Worm (Caenorhabditis elegans): ENCODE data around the gene C13F10.6.
A peak's percentile ranks its signal among the peaks of the same experiment; 100 is the strongest.

Gene C13F10.6

DNA sequence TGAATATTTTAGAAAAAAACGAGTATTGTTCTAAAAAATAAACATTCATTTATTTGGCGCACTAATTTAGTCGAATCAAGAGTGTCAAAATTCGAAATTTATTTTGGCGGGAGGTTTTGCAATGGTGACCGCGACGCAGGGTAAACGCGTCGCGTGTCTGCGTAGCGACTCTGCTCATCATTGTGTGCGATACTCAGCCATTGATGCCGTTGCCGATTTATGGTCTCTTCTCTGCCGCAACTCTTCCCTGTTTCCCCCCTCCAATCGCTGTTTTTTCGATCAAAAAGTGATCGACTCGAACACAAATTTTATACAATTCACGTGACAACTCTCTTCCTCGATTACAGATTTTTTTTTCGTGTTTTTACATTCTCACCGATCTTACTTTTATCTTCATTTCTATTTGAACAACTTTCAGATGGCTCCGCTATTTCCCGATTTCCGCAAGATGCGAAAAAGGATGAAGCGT lies 24.3 kb downstream of the C13F10.6 start, which contains the start of gene F09G2.2:
Gene F09G2.2, plus strand, starts transcription at position 419 of the 469 bp plus-strand sequence.
- peak; percentile 52 for TF ChIP-seq him-1 (tag; optimal IDR thresholded peaks at IDR 0.05)
- no peak for TF ChIP-seq dao-5 (tag; optimal IDR thresholded peaks at IDR 0.05)
- peak; percentile 93 for TF ChIP-seq W03F9.2 (tag; optimal IDR thresholded peaks at IDR 0.05)

DNA sequence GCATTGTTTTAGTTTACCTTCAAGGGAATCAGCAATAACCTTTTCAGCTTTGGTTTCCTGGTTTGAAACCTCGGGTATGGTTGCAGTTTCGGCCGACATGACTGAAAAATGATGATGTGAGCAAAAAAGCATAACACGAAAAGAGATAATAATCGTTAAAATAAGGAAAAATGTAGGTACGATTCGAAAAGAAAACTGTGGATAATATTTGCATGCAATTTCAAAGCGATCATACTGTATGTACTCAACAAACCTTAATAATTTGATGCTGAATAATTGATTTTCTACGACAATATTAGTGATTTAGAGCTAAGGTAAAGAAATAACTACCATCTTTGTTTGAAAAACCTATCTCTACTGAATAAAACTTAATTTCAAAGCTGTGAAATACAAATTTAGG lies 24.8 kb downstream of the C13F10.6 start, which contains the start of gene attf-2:
Gene attf-2, minus strand, starts transcription at position 101 of the 400 bp plus-strand sequence.
- no peak for TF ChIP-seq him-1 (tag; optimal IDR thresholded peaks at IDR 0.05)
- no peak for TF ChIP-seq dao-5 (tag; optimal IDR thresholded peaks at IDR 0.05)
- TF ChIP-seq W03F9.2 (tag; optimal IDR thresholded peaks at IDR 0.05), result no peak

DNA sequence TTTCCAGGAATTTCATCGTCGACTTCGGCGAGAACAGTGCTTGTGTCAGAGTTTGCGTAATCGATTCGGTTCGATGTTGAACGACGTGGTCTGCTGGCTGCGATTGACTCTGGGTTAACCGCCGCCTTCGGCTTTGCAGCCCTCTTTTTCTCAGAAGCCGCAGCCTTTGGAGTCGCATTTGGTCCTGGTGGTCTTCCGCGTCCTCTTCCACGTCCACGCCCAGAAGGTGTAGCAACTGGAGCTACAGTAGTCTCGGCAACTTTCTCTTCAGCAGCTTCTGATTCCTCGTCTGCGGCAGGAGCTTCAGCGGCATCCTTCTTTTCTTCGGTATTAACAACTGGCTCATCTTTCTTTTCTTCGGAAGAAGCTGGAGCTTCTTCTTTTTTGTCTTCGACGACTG lies 26.0 kb downstream of the C13F10.6 start:
- no peak for TF ChIP-seq W03F9.2 (tag; optimal IDR thresholded peaks at IDR 0.05)
- no peak for TF ChIP-seq dao-5 (tag; optimal IDR thresholded peaks at IDR 0.05)
- TF ChIP-seq him-1 (tag; optimal IDR thresholded peaks at IDR 0.05), result no peak

DNA sequence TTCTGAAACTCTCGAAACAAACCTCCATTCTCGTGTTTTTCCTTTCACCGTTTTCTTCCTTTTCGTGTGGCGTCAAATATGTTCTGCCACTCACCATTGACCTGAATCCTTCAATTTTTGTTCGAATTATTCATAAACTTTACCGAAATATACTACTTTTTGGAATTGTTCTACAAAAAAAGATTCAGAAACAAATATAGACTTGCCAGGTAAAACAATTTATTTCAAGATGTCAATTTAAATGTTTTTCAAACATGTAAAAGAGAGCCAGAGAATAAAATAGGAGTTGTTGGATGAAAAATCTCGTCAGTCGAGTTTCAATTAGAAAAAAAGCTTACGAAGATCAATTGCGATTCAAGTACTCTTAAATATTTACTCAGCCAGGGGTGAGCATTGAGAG lies 27.3 kb downstream of the C13F10.6 start, which contains the start of gene F09G2.8:
Gene F09G2.8, minus strand, starts transcription at position 101 of the 400 bp plus-strand sequence.
- TF ChIP-seq W03F9.2 (tag; optimal IDR thresholded peaks at IDR 0.05) (no peak), him-1 (tag; optimal IDR thresholded peaks at IDR 0.05) (no peak), dao-5 (tag; optimal IDR thresholded peaks at IDR 0.05) (no peak)

DNA sequence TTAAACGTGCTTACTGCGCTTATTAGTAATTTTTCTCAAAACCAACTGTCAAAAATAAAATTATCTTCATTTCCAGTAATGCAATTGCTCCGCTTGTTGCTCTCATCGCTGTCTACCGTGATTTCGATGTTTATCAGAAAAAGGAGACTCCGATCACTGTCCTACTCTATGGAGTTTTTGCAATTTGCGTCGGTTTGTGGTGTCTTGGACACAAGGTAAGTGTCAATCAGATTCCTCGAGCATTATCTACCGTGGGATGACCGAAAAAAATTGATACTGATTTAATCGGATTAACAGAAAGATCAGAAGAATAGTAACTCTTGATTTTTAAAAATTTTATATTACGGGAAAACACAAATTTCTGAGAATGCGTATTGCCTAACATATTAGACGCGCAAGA lies 33.5 kb downstream of the C13F10.6 start:
- TF ChIP-seq dao-5 (tag; optimal IDR thresholded peaks at IDR 0.05), result no peak
- TF ChIP-seq him-1 (tag; optimal IDR thresholded peaks at IDR 0.05), result no peak
- no peak for TF ChIP-seq W03F9.2 (tag; optimal IDR thresholded peaks at IDR 0.05)

DNA sequence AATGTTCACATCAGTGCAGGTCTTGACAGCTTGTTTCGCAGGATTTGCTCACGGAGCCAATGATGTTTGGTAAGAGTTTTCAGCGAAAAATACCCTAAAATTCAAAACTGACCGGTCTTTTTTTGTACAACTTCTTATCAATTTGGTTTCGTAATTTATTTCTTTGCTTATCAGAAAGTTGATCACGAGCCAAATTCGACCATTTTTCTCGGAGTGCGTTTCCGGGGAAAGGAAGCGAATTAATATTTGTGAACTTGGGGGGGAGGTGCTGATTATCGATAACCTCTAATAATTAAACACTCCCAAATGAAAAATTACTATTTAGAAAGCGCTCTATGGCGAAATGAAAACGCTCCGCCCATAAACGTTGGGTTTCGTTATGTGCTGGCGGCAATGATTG lies 34.2 kb downstream of the C13F10.6 start:
- TF ChIP-seq him-1 (tag; optimal IDR thresholded peaks at IDR 0.05), result no peak
- TF ChIP-seq W03F9.2 (tag; optimal IDR thresholded peaks at IDR 0.05), result no peak

DNA sequence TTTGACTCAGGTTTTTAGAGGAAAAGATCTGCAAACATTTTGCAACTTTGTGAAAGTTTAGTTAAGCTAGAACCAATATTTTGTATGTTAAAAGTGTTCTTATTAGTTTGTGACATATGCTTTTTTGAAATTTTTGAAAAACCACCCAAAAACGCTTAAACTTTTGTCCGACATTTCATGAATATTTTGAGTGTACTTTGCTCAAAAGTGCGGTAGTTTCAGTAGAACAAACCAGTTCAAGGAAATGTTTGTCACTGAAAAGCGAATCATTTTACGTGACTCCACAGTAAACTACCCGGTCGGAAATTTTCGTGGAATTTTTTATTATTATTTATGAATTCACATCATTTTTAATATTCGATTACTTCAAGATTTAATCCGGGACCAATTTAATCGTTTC lies 36.3 kb downstream of the C13F10.6 start, which contains the start of gene pitr-5:
Gene pitr-5, plus strand, starts transcription at position 301 of the 400 bp plus-strand sequence.
- TF ChIP-seq W03F9.2 (tag; optimal IDR thresholded peaks at IDR 0.05) (no peak), dao-5 (tag; optimal IDR thresholded peaks at IDR 0.05) (no peak), him-1 (tag; optimal IDR thresholded peaks at IDR 0.05) (no peak)

DNA sequence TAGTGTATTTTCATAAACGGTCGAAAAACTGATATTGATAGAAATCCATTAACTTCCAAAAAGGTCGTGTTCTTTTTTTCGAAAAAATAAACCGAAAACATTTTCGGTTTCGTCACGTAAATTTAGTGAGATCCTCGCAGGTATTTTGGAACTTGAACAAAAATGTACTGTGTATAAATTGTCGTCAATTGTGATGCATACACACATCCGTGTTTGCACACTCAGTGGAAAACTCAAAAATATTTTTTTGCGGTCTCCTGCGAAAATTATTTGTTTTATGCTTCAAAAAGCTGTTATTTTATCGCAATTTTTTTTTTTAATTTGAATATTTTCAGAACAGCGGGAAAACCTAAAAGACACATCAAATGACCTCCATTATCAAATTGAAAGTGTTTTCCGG lies 42.0 kb downstream of the C13F10.6 start, which contains the start of gene cpsf-2:
Gene cpsf-2, plus strand, starts transcription at position 330 of the 400 bp plus-strand sequence.
- no peak for TF ChIP-seq dao-5 (tag; optimal IDR thresholded peaks at IDR 0.05)
- no peak for TF ChIP-seq W03F9.2 (tag; optimal IDR thresholded peaks at IDR 0.05)
- no peak for TF ChIP-seq him-1 (tag; optimal IDR thresholded peaks at IDR 0.05)

DNA sequence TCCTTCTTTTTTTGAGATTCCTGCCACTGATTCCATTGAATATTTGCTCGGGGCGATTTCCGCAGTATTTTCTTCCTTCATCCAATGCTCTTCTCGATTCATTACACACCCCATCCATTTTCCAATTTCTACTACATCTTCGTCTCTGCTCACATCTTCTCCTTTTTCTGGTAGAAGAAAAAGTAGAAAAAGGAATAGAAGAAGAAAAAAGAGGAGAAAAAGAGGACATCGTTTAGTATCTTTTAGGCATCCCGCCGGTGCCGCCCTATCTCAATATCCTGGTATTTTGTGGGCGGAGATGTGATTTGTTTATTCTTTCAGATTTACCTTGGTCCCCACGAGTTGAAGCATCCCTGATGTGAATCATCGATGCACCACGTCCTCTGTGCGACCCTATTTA lies 45.6 kb downstream of the C13F10.6 start, which contains the start of gene lgc-39:
Gene lgc-39, plus strand, starts transcription at position 301 of the 400 bp plus-strand sequence.
- TF ChIP-seq W03F9.2 (tag; optimal IDR thresholded peaks at IDR 0.05), result no peak
- no peak for TF ChIP-seq him-1 (tag; optimal IDR thresholded peaks at IDR 0.05)
- TF ChIP-seq dao-5 (tag; optimal IDR thresholded peaks at IDR 0.05), result no peak

All from whole organism, L4/young adult.